Fruit fly (Drosophila melanogaster): ENCODE measurements around the gene Miro.

Miro gene

DNA sequence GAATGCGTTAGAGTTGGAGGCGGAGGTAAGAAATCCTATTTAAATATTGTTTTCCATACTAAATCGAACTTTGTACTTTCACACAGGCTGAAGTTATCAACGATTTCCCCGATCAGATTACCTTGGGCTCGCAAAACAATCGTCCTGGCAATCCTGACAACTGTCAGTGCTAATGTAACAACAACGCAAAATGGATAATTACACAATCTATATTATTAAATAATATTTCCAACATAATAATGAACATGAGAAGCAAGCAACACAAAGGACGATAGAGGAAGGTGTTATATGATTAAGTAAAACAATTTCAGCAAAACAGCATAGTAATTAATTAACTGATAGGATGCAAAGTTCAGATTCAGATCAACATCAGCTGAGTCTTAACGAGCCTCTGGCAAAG, 44.1 kb downstream of the Miro start:
- TF ChIP-seq Ptx1 (GFP tag; IDR thresholded peaks at IDR 0.05) (no peak), stc (GFP tag; IDR thresholded peaks at IDR 0.05) (no peak), pfk (GFP tag; optimal IDR thresholded peaks at IDR 0.05) (no peak), slp2 (GFP tag; optimal IDR thresholded peaks at IDR 0.05) (no peak), HLH4C (GFP tag; IDR thresholded peaks at IDR 0.05; ENCODE audit: partially characterized antibody) (no peak), Hr39 (optimal IDR thresholded peaks at IDR 0.05) (no peak), Lpt (GFP tag; optimal IDR thresholded peaks at IDR 0.05) (no peak), exex (tag; optimal IDR thresholded peaks at IDR 0.05) (no peak), Fer3 (tag; optimal IDR thresholded peaks at IDR 0.05) (no peak), CG7987 (GFP tag; optimal IDR thresholded peaks at IDR 0.05) (no peak), Dad (GFP tag; optimal IDR thresholded peaks at IDR 0.05) (no peak), pnt (GFP tag; optimal IDR thresholded peaks at IDR 0.05) (no peak), dan (GFP tag; IDR thresholded peaks at IDR 0.05) (no peak), vfl (GFP tag; optimal IDR thresholded peaks at IDR 0.05) (no peak), Spps (tag; optimal IDR thresholded peaks at IDR 0.05) (no peak), knrl (GFP tag; IDR thresholded peaks at IDR 0.05; ENCODE audit: partially characterized antibody) (no peak), CG8089 (GFP tag; optimal IDR thresholded peaks at IDR 0.05) (no peak), gem (tag; optimal IDR thresholded peaks at IDR 0.05) (no peak)

DNA sequence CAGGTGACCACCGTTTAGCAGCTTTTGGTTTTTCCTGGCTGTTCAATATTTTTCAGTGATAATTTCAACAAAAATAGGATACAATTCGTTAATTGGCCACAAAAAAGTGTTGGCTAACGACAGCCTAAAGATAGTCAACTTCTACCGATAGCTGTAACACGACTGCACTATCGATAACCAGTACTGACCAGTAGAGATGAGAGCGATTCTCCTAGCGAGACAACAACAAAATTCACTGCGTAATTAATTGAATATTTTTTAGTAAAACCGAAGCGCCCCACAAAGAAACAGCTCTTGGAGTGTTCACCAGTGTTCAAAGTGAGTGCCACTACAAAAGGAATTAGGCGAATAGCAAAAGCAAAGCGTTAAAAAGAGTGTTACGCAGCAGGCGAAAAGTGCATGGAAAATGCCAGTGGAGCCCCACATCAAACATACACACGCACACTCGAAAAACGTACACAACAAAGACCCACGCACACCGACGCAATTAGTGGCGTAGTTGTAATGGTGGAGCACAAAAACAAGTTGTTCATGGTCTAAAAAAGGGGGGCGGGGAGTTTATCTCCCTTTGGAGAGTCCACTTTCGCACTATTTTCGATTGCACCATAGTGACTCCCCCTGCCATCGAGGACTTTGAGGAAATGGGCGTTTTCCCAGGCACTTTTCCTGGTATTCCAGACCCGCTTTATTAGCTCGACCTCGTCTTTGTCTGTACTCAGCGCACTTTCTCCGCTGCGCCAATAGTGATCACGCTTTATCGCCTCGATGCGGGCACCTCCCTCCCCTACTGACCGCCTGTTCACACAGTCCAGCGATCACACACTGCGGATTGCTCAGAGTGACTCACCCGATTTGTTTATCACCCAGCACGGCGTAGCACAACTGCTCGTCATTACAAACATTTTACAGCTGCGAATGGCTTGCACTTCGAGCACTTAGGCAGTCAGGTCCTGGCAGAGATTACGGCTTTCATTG, 45.5 kb downstream of the Miro start, which contains the start of the genes Epp and Rab7:
TSS of gene Epp (minus strand) at position 94 of the 975 bp plus-strand sequence.
TSS of gene Rab7 (plus strand) at position 186 of the 975 bp plus-strand sequence.
- peak; percentile 55 for TF ChIP-seq fu2 (GFP tag; optimal IDR thresholded peaks at IDR 0.05)
- peak; percentile 2 for TF ChIP-seq scrt (GFP tag; optimal IDR thresholded peaks at IDR 0.05)
- no peak for TF ChIP-seq slou (GFP tag; optimal IDR thresholded peaks at IDR 0.05)
- peak; percentile 23 for TF ChIP-seq Fer2 (tag; optimal IDR thresholded peaks at IDR 0.05)
- no peak for TF ChIP-seq fd3F (GFP tag; optimal IDR thresholded peaks at IDR 0.05)
- peak; percentile 36 for TF ChIP-seq Dad (GFP tag; optimal IDR thresholded peaks at IDR 0.05)
- peak; percentile 75 for TF ChIP-seq CG12659 (GFP tag; optimal IDR thresholded peaks at IDR 0.05)
- no peak for TF ChIP-seq CG9817 (tag; optimal IDR thresholded peaks at IDR 0.05)
- TF ChIP-seq Oli (tag; optimal IDR thresholded peaks at IDR 0.05) = no peak
- peak; percentile 36 for TF ChIP-seq cwo (GFP tag; optimal IDR thresholded peaks at IDR 0.05)
- 0 out of 2 replicates have a peak, but pooled peaks have one; percentile 22 for TF ChIP-seq al (GFP tag; IDR thresholded peaks at IDR 0.05)
- 0 out of 3 replicates have a peak, but pooled peaks have one; percentile 3 for TF ChIP-seq sr (GFP tag; IDR thresholded peaks at IDR 0.05)
- peak; percentile 30 for TF ChIP-seq CG18764 (GFP tag; optimal IDR thresholded peaks at IDR 0.05)
- TF ChIP-seq PHDP (tag; optimal IDR thresholded peaks at IDR 0.05) = peak; percentile 44
- no peak for TF ChIP-seq CG10209 (GFP tag; optimal IDR thresholded peaks at IDR 0.05)
- TF ChIP-seq Hr78 (GFP tag; optimal IDR thresholded peaks at IDR 0.05) = no peak
- peak; percentile 95 for TF ChIP-seq CG12155 (GFP tag; optimal IDR thresholded peaks at IDR 0.05)
- TF ChIP-seq amos (GFP tag; IDR thresholded peaks at IDR 0.05; ENCODE audit: partially characterized antibody) = peak; percentile 95
- TF ChIP-seq Ada2b (GFP tag; IDR thresholded peaks at IDR 0.05) = no peak
- TF ChIP-seq CG16863 (GFP tag; optimal IDR thresholded peaks at IDR 0.05) = peak; percentile 36
- TF ChIP-seq Blimp-1 (GFP tag; optimal IDR thresholded peaks at IDR 0.05) = peak; percentile 53
- peak; percentile 57 for TF ChIP-seq kay (GFP tag; optimal IDR thresholded peaks at IDR 0.05)
- TF ChIP-seq CG3163 (GFP tag; optimal IDR thresholded peaks at IDR 0.05) = peak; percentile 56
- TF ChIP-seq lilli (GFP tag; optimal IDR thresholded peaks at IDR 0.05) = peak; percentile 67
- TF ChIP-seq CG1647 (GFP tag; optimal IDR thresholded peaks at IDR 0.05) = peak; percentile 24
- no peak for TF ChIP-seq Poxn (GFP tag; IDR thresholded peaks at IDR 0.05)
- TF ChIP-seq CG32767 (GFP tag; IDR thresholded peaks at IDR 0.05) = no peak
- 0 out of 2 replicates have a peak, but pooled peaks have one; percentile 24 for TF ChIP-seq Xrp1 (GFP tag; IDR thresholded peaks at IDR 0.05)
- no peak for TF ChIP-seq H2.0 (GFP tag; IDR thresholded peaks at IDR 0.05)
- TF ChIP-seq CG10147 (GFP tag; optimal IDR thresholded peaks at IDR 0.05) = peak; percentile 5
- TF ChIP-seq HLH4C (GFP tag; IDR thresholded peaks at IDR 0.05; ENCODE audit: partially characterized antibody) = peak; percentile 88
- TF ChIP-seq nmo (GFP tag; optimal IDR thresholded peaks at IDR 0.05) = peak; percentile 59

Data from whole organism, embryonic.